Worm (Caenorhabditis elegans): Measurements from ENCODE around the gene frpr-9.

ce11 chrV:10970930-10971329 is 21.0 kb upstream of the frpr-9 start:
- TF ChIP-seq ztf-11 (tag; optimal IDR thresholded peaks at IDR 0.05) (no peak), unc-62 (GFP tag; optimal IDR thresholded peaks at IDR 0.05) (no peak), drap-1 (GFP tag; optimal IDR thresholded peaks at IDR 0.05) (no peak), elt-3 (tag; optimal IDR thresholded peaks at IDR 0.05) (no peak), pha-4 (tag; optimal IDR thresholded peaks at IDR 0.05) (no peak), snpc-4 (tag; optimal IDR thresholded peaks at IDR 0.05) (no peak), mab-5 (tag; optimal IDR thresholded peaks at IDR 0.05) (no peak), nhr-76 (tag; optimal IDR thresholded peaks at IDR 0.05) (no peak), nhr-28 (tag; optimal IDR thresholded peaks at IDR 0.05) (no peak), mep-1 (tag; optimal IDR thresholded peaks at IDR 0.05) (no peak), lsy-2 (tag; optimal IDR thresholded peaks at IDR 0.05) (no peak)

Measured in whole organism, mixed stage, embryonic.